Worm (Caenorhabditis elegans) whole organism, young adult: Measurements from ENCODE around the gene srt-24.

Experiments
- pha-4 ChIP-seq: fragments of 150-350 bp; sonication (generic microtip); optimal IDR thresholded peaks from 2 replicates; lab custom pipeline; 2014; ENCODE audit warnings: missing biosample characterization, missing genetic modification reagents, missing genetic modification characterization
- snpc-4 ChIP-seq, 5 experiments: fragments of 150-350 bp in 1 of 5; sonication (generic microtip) in 4 of 5; optimal IDR thresholded peaks; 2 replicates each; lab custom pipeline; 2014 to 2018; ENCODE audit warnings: missing genetic modification characterization in 5 of 5, missing biosample characterization in 3 of 5, antibody characterized with exemption in 2 of 5, mild to moderate bottlenecking in 2 of 5, missing compliant biosample characterization in 2 of 5, missing genotype in 2 of 5, moderate library complexity in 2 of 5, missing genetic modification reagents in 1 of 5

DNA sequence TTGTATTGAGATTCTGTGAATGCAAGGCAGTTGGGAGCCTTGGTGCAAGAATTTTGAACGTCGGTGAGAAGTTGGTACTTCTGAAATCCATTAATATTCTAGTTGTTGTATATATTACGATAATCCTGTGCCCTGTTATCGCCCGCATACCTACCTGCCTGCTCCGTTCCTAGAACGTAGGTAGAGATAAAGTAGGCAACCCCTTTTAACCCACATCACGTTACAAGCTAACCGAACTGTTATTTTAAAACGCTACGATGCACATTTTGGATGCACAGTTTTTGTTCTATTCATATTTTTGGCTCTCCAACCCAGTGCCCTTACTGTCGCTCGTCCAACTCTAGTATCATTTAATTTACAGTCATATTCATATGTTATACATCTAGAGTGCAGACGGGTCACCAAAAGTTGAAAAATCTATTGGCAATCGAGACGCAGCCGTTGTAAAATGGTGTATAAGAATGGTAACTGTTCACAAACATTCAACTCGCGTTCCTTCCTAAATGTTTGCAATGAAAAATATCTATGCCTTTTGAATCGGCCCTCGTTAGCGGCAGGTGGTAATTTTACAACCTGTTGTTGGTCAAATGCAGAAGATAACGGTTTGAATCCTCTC is 23.6 kb upstream of the srt-24 start:
- TF ChIP-seq snpc-4 (GFP tag; optimal IDR thresholded peaks at IDR 0.05; lab: Kevin White, UChicago) (no peak), snpc-4 (tag; optimal IDR thresholded peaks at IDR 0.05; lab: Kevin White, UChicago) (no peak), pha-4 (tag; lab: Kevin White, UChicago) (no peak)
